Worm (Caenorhabditis elegans): ENCODE measurements around the gene sel-13.

ce11 chrIII:4748109-4748508, 48.1 kb upstream of the sel-13 start, which contains the start of gene col-89:
- TF ChIP-seq tab-1 (GFP tag; IDR thresholded peaks at IDR 0.05) (no peak), T22C8.4 (GFP tag; IDR thresholded peaks at IDR 0.05) (no peak), klf-2 (GFP tag; conservative IDR thresholded peaks at IDR 0.05) (no peak)

Data from whole organism, midembryonic.